Worm (Caenorhabditis elegans): Measurements from ENCODE around the gene Y54G11A.4.

- TF ChIP-seq blmp-1 (tag; optimal IDR thresholded peaks at IDR 0.05) (peak; percentile 95), irx-1 (tag; optimal IDR thresholded peaks at IDR 0.05) (no peak), ceh-88 (GFP tag; IDR thresholded peaks at IDR 0.05) (no peak), tbx-2 (tag; optimal IDR thresholded peaks at IDR 0.05) (peak; percentile 35), ces-1 (GFP tag; optimal IDR thresholded peaks at IDR 0.05) (no peak), nhr-237 (tag; optimal IDR thresholded peaks at IDR 0.05) (no peak), elt-2 (tag; optimal IDR thresholded peaks at IDR 0.05) (peak; percentile 87), nhr-76 (tag; optimal IDR thresholded peaks at IDR 0.05) (no peak), mep-1 (tag; optimal IDR thresholded peaks at IDR 0.05) (peak; percentile 75)
Observed at ce11 chrII:14296320-14296719, 3.7 kb downstream of the Y54G11A.4 start.

All from whole organism, L1 larva.